Fruit fly (Drosophila melanogaster) S2 (cell line): ENCODE results near the gene CG14883.

Experiments used
- CG8478 ChIP-seq: fragments of >200 bp; optimal IDR thresholded peaks from 2 replicates; lab custom pipeline; 2018
- CTCF ChIP-seq, 2 experiments: fragments of >200 bp; optimal IDR thresholded peaks; 2 replicates each; lab custom pipeline; 2018

- TF ChIP-seq CG8478 (no peak), CTCF (optimal IDR thresholded peaks at IDR 0.05; lab: Kevin White, UChicago) (no peak)
Observed at dm6 chr3R:16483877-16484417, 28.1 kb downstream of the CG14883 start, which contains the start of gene Der-2.
